Fruit fly (Drosophila melanogaster) whole organism, embryonic: ENCODE data around the gene beat-IIIc.

Experiments used
- CG10543 ChIP-seq: fragments of 200-800 bp; sonication (Bioruptor generic); optimal IDR thresholded peaks from 3 replicates; lab custom pipeline; 2017; ENCODE audit warnings: missing biosample characterization, mild to moderate bottlenecking, missing genetic modification characterization, moderate library complexity
- CG11696 ChIP-seq: fragments of 200-800 bp; sonication (Bioruptor generic); IDR thresholded peaks from 2 replicates; pipeline ENCODE4 v1.3.6; 2022; ENCODE audit warnings: missing biosample characterization, missing genetic modification characterization
- CG12155 ChIP-seq: fragments of 200-800 bp; sonication (Bioruptor generic); optimal IDR thresholded peaks from 3 replicates; lab custom pipeline; 2016; ENCODE audit warnings: missing biosample characterization, missing genetic modification characterization
- CG13296 ChIP-seq: fragments of 200-800 bp; sonication (Bioruptor generic); optimal IDR thresholded peaks from 3 replicates; lab custom pipeline; 2018; ENCODE audit warnings: missing biosample characterization, mild to moderate bottlenecking, missing genetic modification characterization
- CG13624 ChIP-seq: fragments of 200-800 bp; sonication (Bioruptor generic); optimal IDR thresholded peaks from 2 replicates; lab custom pipeline; 2016; ENCODE audit warnings: missing biosample characterization, missing genetic modification characterization
- CG14965 ChIP-seq: fragments of 200-800 bp; sonication (Bioruptor generic); optimal IDR thresholded peaks from 2 replicates; lab custom pipeline; 2016; ENCODE audit warnings: missing biosample characterization, missing genetic modification characterization, borderline replicate concordance
- CG15269 ChIP-seq: fragments of 200-800 bp; sonication (Bioruptor generic); optimal IDR thresholded peaks from 2 replicates; lab custom pipeline; 2018; ENCODE audit warnings: missing biosample characterization, mild to moderate bottlenecking, missing genetic modification characterization, moderate library complexity
- CG15514 ChIP-seq: fragments of 200-800 bp; sonication (Bioruptor generic); optimal IDR thresholded peaks from 3 replicates; lab custom pipeline; 2017; ENCODE audit warnings: missing biosample characterization, missing genetic modification characterization, mild to moderate bottlenecking, moderate library complexity, missing genetic modification reagents
- CG17328 ChIP-seq: fragments of 200-800 bp; sonication (Bioruptor generic); IDR thresholded peaks from 2 replicates; pipeline ENCODE4 v1.3.6; 2022; ENCODE audit warnings: missing biosample characterization, missing genetic modification characterization
- CG17829 ChIP-seq: fragments of 200-800 bp; optimal IDR thresholded peaks from 2 replicates; lab custom pipeline; 2019; ENCODE audit warnings: missing biosample characterization, mild to moderate bottlenecking, missing genetic modification characterization, moderate library complexity
- CG18011 ChIP-seq: fragments of 200-800 bp; sonication (Bioruptor generic); optimal IDR thresholded peaks from 2 replicates; lab custom pipeline; 2017; ENCODE audit warnings: missing biosample characterization, missing genetic modification characterization, mild to moderate bottlenecking, moderate library complexity, missing genotype
- CG2199 ChIP-seq: fragments of 200-800 bp; sonication (Bioruptor generic); IDR thresholded peaks from 3 replicates; pipeline ENCODE4 v1.3.6; 2022; ENCODE audit warnings: missing biosample characterization, missing genetic modification characterization
- CG2875 ChIP-seq: fragments of 200-800 bp; sonication (Bioruptor generic); optimal IDR thresholded peaks from 2 replicates; lab custom pipeline; 2017; ENCODE audit warnings: missing biosample characterization, mild to moderate bottlenecking, missing genetic modification characterization, missing genetic modification reagents
- CG31441 ChIP-seq: fragments of 200-800 bp; sonication (Bioruptor generic); IDR thresholded peaks from 2 replicates; pipeline ENCODE4 v1.3.6; 2022; ENCODE audit warnings: missing biosample characterization, missing genetic modification characterization
- CG32532 ChIP-seq: fragments of 200-800 bp; sonication (Bioruptor generic); IDR thresholded peaks from 2 replicates; pipeline ENCODE4 v1.3.6; 2022; ENCODE audit warnings: missing biosample characterization, missing genetic modification characterization
- CG3281 ChIP-seq: fragments of 200-800 bp; sonication (Bioruptor generic); optimal IDR thresholded peaks from 3 replicates; lab custom pipeline; 2017; ENCODE audit warnings: missing biosample characterization, mild to moderate bottlenecking, missing genetic modification characterization
- CG34224 ChIP-seq: fragments of 200-800 bp; sonication (Bioruptor generic); IDR thresholded peaks from 3 replicates; pipeline ENCODE4 v1.3.6; 2022; ENCODE audit warnings: missing biosample characterization, missing genetic modification characterization; ENCODE audit not compliant: partially characterized antibody
- CG34376 ChIP-seq: fragments of 200-800 bp; sonication (Bioruptor generic); optimal IDR thresholded peaks from 2 replicates; lab custom pipeline; 2018; ENCODE audit warnings: missing biosample characterization, mild to moderate bottlenecking, missing genetic modification characterization
- CG4328 ChIP-seq: fragments of 200-800 bp; sonication (Bioruptor generic); optimal IDR thresholded peaks from 3 replicates; lab custom pipeline; 2017; ENCODE audit warnings: missing biosample characterization, missing genetic modification reagents, missing genetic modification characterization
- CG4424 ChIP-seq: fragments of 200-800 bp; sonication (Bioruptor generic); optimal IDR thresholded peaks from 3 replicates; lab custom pipeline; 2016; ENCODE audit warnings: missing biosample characterization, missing genetic modification characterization
- CG6175 ChIP-seq: fragments of 200-800 bp; sonication (Bioruptor generic); IDR thresholded peaks from 3 replicates; pipeline ENCODE4 v1.3.6; 2022; ENCODE audit warnings: missing biosample characterization, missing genetic modification characterization
- CG7745 ChIP-seq: fragments of 200-800 bp; sonication (Bioruptor generic); optimal IDR thresholded peaks from 2 replicates; lab custom pipeline; 2018; ENCODE audit warnings: missing biosample characterization, mild to moderate bottlenecking, missing genetic modification characterization, moderate library complexity
- CG8478 ChIP-seq: fragments of >200 bp; optimal IDR thresholded peaks from 2 replicates; lab custom pipeline; 2018
- CG9817 ChIP-seq: fragments of 200-800 bp; sonication (Bioruptor generic); optimal IDR thresholded peaks from 2 replicates; lab custom pipeline; 2018; ENCODE audit warnings: missing biosample characterization, mild to moderate bottlenecking, missing genetic modification characterization, moderate library complexity
- CkIIα-i1 ChIP-seq: fragments of 200-800 bp; sonication (Bioruptor generic); IDR thresholded peaks from 2 replicates; pipeline ENCODE4 v1.3.6; 2022; ENCODE audit warnings: missing biosample characterization, missing genetic modification characterization
- Fer2 ChIP-seq: fragments of 200-800 bp; sonication (Bioruptor generic); optimal IDR thresholded peaks from 2 replicates; lab custom pipeline; 2018; ENCODE audit warnings: missing biosample characterization, mild to moderate bottlenecking, missing genetic modification characterization, moderate library complexity
- HHEX ChIP-seq: fragments of 200-800 bp; sonication (Bioruptor generic); optimal IDR thresholded peaks from 3 replicates; lab custom pipeline; 2017; ENCODE audit warnings: missing biosample characterization, mild to moderate bottlenecking, missing genetic modification characterization, missing genetic modification reagents
- Hmx ChIP-seq: fragments of 200-800 bp; sonication (Bioruptor generic); optimal IDR thresholded peaks from 2 replicates; lab custom pipeline; 2016; ENCODE audit warnings: missing biosample characterization, missing genetic modification characterization
- Jarid2 ChIP-seq: fragments of 200-800 bp; sonication (Bioruptor generic); optimal IDR thresholded peaks from 3 replicates; lab custom pipeline; 2017; ENCODE audit warnings: mild to moderate bottlenecking, missing biosample characterization, missing genetic modification reagents, missing genetic modification characterization
- Optix ChIP-seq: fragments of 200-800 bp; sonication (Bioruptor generic); IDR thresholded peaks from 3 replicates; pipeline ENCODE4 v1.3.6; 2022; ENCODE audit warnings: missing biosample characterization, missing genetic modification characterization
- Side ChIP-seq: fragments of 200-800 bp; sonication (Bioruptor generic); optimal IDR thresholded peaks from 2 replicates; lab custom pipeline; 2016; ENCODE audit warnings: missing biosample characterization, missing genetic modification characterization
- Xbp1 ChIP-seq: fragments of 200-800 bp; sonication (Bioruptor generic); optimal IDR thresholded peaks from 3 replicates; lab custom pipeline; 2016; ENCODE audit warnings: missing biosample characterization, mild to moderate bottlenecking, missing genetic modification characterization
- amos ChIP-seq: fragments of 200-800 bp; sonication (Bioruptor generic); IDR thresholded peaks from 2 replicates; pipeline ENCODE4 v1.3.6; 2022; ENCODE audit warnings: missing biosample characterization, missing genetic modification characterization; ENCODE audit not compliant: partially characterized antibody
- crp ChIP-seq, 2 experiments: fragments of 200-800 bp; sonication (Bioruptor generic); optimal IDR thresholded peaks; 2 replicates in 1 of 2; 3 replicates in 1 of 2; lab custom pipeline; 2017; ENCODE audit warnings: missing biosample characterization in 2 of 2, missing genetic modification characterization in 2 of 2, mild to moderate bottlenecking in 1 of 2, moderate library complexity in 1 of 2
- dpn ChIP-seq, 2 experiments: fragments of 200-800 bp; sonication (Bioruptor generic); optimal IDR thresholded peaks; 3 replicates each; lab custom pipeline; 2016; ENCODE audit warnings: missing biosample characterization in 2 of 2, missing genetic modification characterization in 2 of 2
- en ChIP-seq: fragments of 200-800 bp; sonication (Bioruptor generic); optimal IDR thresholded peaks from 2 replicates; lab custom pipeline; 2016; ENCODE audit warnings: missing biosample characterization, missing genetic modification characterization
- eve ChIP-seq, 2 experiments: fragments of >200 bp; optimal IDR thresholded peaks; 2 replicates each; lab custom pipeline; 2017; ENCODE audit warnings: missing biosample characterization in 2 of 2, missing genetic modification characterization in 2 of 2
- exex ChIP-seq: fragments of 200-800 bp; sonication (Bioruptor generic); optimal IDR thresholded peaks from 4 replicates; lab custom pipeline; 2018; ENCODE audit warnings: missing biosample characterization, mild to moderate bottlenecking, missing genetic modification characterization, moderate library complexity
- fd96Cb ChIP-seq: fragments of 200-800 bp; sonication (Bioruptor generic); optimal IDR thresholded peaks from 2 replicates; lab custom pipeline; 2018; ENCODE audit warnings: missing biosample characterization, mild to moderate bottlenecking, missing genetic modification characterization, moderate library complexity
- gro ChIP-seq: fragments of 200-800 bp; sonication (Bioruptor generic); optimal IDR thresholded peaks from 2 replicates; lab custom pipeline; 2016; ENCODE audit warnings: missing biosample characterization, missing genetic modification characterization
- lbe ChIP-seq: fragments of 200-800 bp; sonication (Bioruptor generic); optimal IDR thresholded peaks from 2 replicates; lab custom pipeline; 2016; ENCODE audit warnings: missing biosample characterization, mild to moderate bottlenecking, missing genetic modification characterization
- maf-S ChIP-seq: fragments of 200-800 bp; sonication (Bioruptor generic); optimal IDR thresholded peaks from 2 replicates; lab custom pipeline; 2016; ENCODE audit warnings: missing biosample characterization, missing genetic modification characterization
- sc ChIP-seq, 3 experiments: fragments of >200 bp in 2 of 3; fragments of 200-800 bp in 1 of 3; sonication (Bioruptor generic) in 1 of 3; optimal IDR thresholded peaks; 2 replicates in 2 of 3; 3 replicates in 1 of 3; lab custom pipeline; 2017; ENCODE audit warnings: mild to moderate bottlenecking in 1 of 3, missing biosample characterization in 1 of 3, missing genetic modification characterization in 1 of 3, missing genetic modification reagents in 1 of 3
- sima ChIP-seq: fragments of 200-800 bp; sonication (Bioruptor generic); optimal IDR thresholded peaks from 2 replicates; lab custom pipeline; 2016; ENCODE audit warnings: missing biosample characterization, missing genetic modification characterization
- slbo ChIP-seq: fragments of 200-800 bp; sonication (Bioruptor generic); IDR thresholded peaks from 2 replicates; pipeline ENCODE4 v1.3.6; 2022; ENCODE audit warnings: missing biosample characterization, missing genetic modification characterization
- tgo ChIP-seq: fragments of 200-800 bp; sonication (Bioruptor generic); IDR thresholded peaks from 3 replicates; pipeline ENCODE4 v1.3.6; 2022; ENCODE audit warnings: missing biosample characterization, missing genetic modification characterization
- unc-4 ChIP-seq: fragments of 200-800 bp; sonication (Bioruptor generic); IDR thresholded peaks from 2 replicates; pipeline ENCODE4 v1.3.6; 2022; ENCODE audit warnings: missing biosample characterization, missing genetic modification characterization; ENCODE audit not compliant: partially characterized antibody
- wdn ChIP-seq: fragments of 200-800 bp; sonication (Bioruptor generic); IDR thresholded peaks from 2 replicates; pipeline ENCODE4 v1.3.6; 2022; ENCODE audit warnings: missing biosample characterization, missing genetic modification characterization
- yki ChIP-seq: fragments of >200 bp; optimal IDR thresholded peaks from 3 replicates; lab custom pipeline; 2018

The beat-IIIc gene

DNA sequence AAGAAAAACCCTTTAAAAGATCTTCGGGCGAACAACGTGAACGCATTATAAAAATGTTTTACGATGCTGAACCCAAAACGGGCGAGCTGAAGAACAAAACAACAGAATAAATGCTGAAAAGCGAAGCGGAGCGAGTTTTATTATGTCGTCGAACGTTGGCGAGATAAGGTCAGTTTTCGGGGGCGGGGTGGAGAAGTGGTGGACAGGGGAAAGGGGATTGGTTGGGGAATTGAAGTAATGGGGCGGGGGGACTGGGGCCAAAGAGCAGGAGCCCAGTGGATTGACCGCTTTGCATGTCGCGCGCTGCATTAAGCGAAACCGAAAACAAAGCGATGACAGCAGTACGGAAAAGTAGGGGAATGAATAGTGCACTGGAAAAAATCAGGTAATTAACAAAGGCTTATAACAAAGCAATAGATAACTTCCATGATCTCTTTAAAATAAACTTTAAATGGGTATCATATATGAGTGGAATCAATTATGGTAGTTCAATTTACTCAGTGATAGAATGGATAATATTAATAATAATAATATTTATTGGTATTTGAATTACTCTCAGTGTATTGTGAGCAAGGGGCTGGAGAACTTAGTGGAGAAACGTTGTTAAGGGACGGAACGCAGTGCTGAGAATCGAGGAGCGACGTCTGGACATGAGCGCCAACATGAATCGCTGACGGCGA lies 17.3 kb downstream of the beat-IIIc start (continued):
- no peak; the same call in 1 of the 2 replicates for TF ChIP-seq CG32532 (GFP tag; lab: Robert Waterston, UW)
- peak; percentile 69 for TF ChIP-seq CG4424 (GFP tag; lab: Kevin White, UChicago)
- no peak for TF ChIP-seq CG7745 (tag; lab: Kevin White, UChicago)
- TF ChIP-seq CG15269 (tag; lab: Kevin White, UChicago) = peak; percentile 4
- TF ChIP-seq Side = no peak
- TF ChIP-seq amos (GFP tag; lab: Robert Waterston, UW) = no peak
- peak; percentile 88 for TF ChIP-seq CG17829 (tag; lab: Kevin White, UChicago)
- peak; percentile 15; the same call in 1 of the 3 replicates for TF ChIP-seq Optix (GFP tag; lab: Robert Waterston, UW)
- TF ChIP-seq slbo (GFP tag; lab: Robert Waterston, UW) = no peak
- TF ChIP-seq CG15514 (GFP tag; lab: Kevin White, UChicago) = no peak
- peak; percentile 16 for TF ChIP-seq HHEX (GFP tag; lab: Kevin White, UChicago)
- no peak for TF ChIP-seq lbe (GFP tag; lab: Kevin White, UChicago)
- no peak for TF ChIP-seq CG13296
- TF ChIP-seq CG12155 = no peak
- TF ChIP-seq yki = no peak
- TF ChIP-seq CG4328 (GFP tag; lab: Kevin White, UChicago) = peak; percentile 14
- peak; percentile 80 for TF ChIP-seq fd96Cb (tag; lab: Kevin White, UChicago)
- no peak for TF ChIP-seq CG11696
- no peak for TF ChIP-seq CG9817 (tag; lab: Kevin White, UChicago)
- TF ChIP-seq CG18011 (GFP tag; lab: Kevin White, UChicago) = no peak
- TF ChIP-seq Fer2 = no peak
- no peak for TF ChIP-seq CG13624 (GFP tag; lab: Kevin White, UChicago)
- no peak for TF ChIP-seq CG2199 (GFP tag; lab: Robert Waterston, UW)
- no peak for TF ChIP-seq CG6175 (GFP tag; lab: Robert Waterston, UW)
- TF ChIP-seq CG31441 (GFP tag; lab: Robert Waterston, UW) = peak; percentile 89
- TF ChIP-seq gro (GFP tag; lab: Kevin White, UChicago) = no peak
- no peak for TF ChIP-seq sima (GFP tag; lab: Kevin White, UChicago)
- peak; percentile 39; the same call in 1 of the 2 replicates for TF ChIP-seq CG17328
- TF ChIP-seq en = no peak
- no peak for TF ChIP-seq sc (optimal IDR thresholded peaks at IDR 0.05; lab: Kevin White, UChicago)
- TF ChIP-seq sc (GFP tag; optimal IDR thresholded peaks at IDR 0.05; lab: Kevin White, UChicago) = no peak
- peak in 1 of 2 experiments; percentile 4 for TF ChIP-seq dpn (GFP tag; optimal IDR thresholded peaks at IDR 0.05; lab: Kevin White, UChicago)
- no peak for TF ChIP-seq CG34376 (GFP tag; lab: Kevin White, UChicago)
- no peak for TF ChIP-seq unc-4
- no peak for TF ChIP-seq CG2875 (GFP tag; lab: Kevin White, UChicago)
- no peak for TF ChIP-seq exex
- TF ChIP-seq crp (GFP tag; optimal IDR thresholded peaks at IDR 0.05; lab: Kevin White, UChicago) = no peak
- TF ChIP-seq tgo (GFP tag; lab: Robert Waterston, UW) = peak; percentile 38; the same call in 2 of the 3 replicates
- no peak for TF ChIP-seq wdn (GFP tag; lab: Robert Waterston, UW)
- TF ChIP-seq eve (GFP tag; optimal IDR thresholded peaks at IDR 0.05; lab: Kevin White, UChicago) = no peak
- peak; percentile 2 for TF ChIP-seq CG14965
- TF ChIP-seq maf-S (GFP tag; lab: Kevin White, UChicago) = no peak
- no peak for TF ChIP-seq CG34224 (GFP tag; lab: Robert Waterston, UW)
- TF ChIP-seq CkIIα-i1 (GFP tag; lab: Robert Waterston, UW) = no peak
- TF ChIP-seq Hmx (GFP tag; lab: Kevin White, UChicago) = no peak
- no peak for TF ChIP-seq CG3281 (GFP tag; lab: Kevin White, UChicago)
- TF ChIP-seq CG8478 = no peak
- peak; percentile 43 for TF ChIP-seq Xbp1 (GFP tag; lab: Kevin White, UChicago)
- no peak for TF ChIP-seq CG10543
- peak; percentile 5 for TF ChIP-seq Jarid2 (GFP tag; lab: Kevin White, UChicago)
